Worm (Caenorhabditis elegans) whole organism, mixed stage, embryonic: ENCODE measurements around the gene wbp-2.

Experiments
- M03D4.4 ChIP-seq: sonication (generic microtip); optimal IDR thresholded peaks from 2 replicates; lab custom pipeline; 2017; ENCODE audit warnings: mild to moderate bottlenecking, missing genetic modification characterization, missing compliant biosample characterization
- bed-3 ChIP-seq: fragments of 200-800 bp; sonication (Bioruptor generic); optimal IDR thresholded peaks from 3 replicates; lab custom pipeline; 2018; ENCODE audit warnings: mild to moderate bottlenecking, missing genetic modification characterization, moderate library complexity, missing compliant biosample characterization
- blmp-1 ChIP-seq: fragments of 150-350 bp; optimal IDR thresholded peaks from 2 replicates; lab custom pipeline; 2014; ENCODE audit warnings: missing biosample characterization, missing genetic modification characterization
- ceh-43 ChIP-seq: fragments of 200-800 bp; sonication (Bioruptor generic); optimal IDR thresholded peaks from 2 replicates; lab custom pipeline; 2018; ENCODE audit warnings: mild to moderate bottlenecking, missing genetic modification characterization, moderate library complexity, missing compliant biosample characterization
- ceh-83 ChIP-seq: fragments of 200-800 bp; sonication (Bioruptor generic); optimal IDR thresholded peaks from 2 replicates; lab custom pipeline; 2018; ENCODE audit warnings: mild to moderate bottlenecking, missing genetic modification characterization, missing compliant biosample characterization
- ces-1 ChIP-seq: fragments of 150-350 bp; optimal IDR thresholded peaks from 2 replicates; lab custom pipeline; 2014; ENCODE audit warnings: missing biosample characterization, missing genetic modification reagents, missing genetic modification characterization
- cnd-1 ChIP-seq: fragments of 200-800 bp; sonication (Bioruptor generic); optimal IDR thresholded peaks from 2 replicates; lab custom pipeline; 2018; ENCODE audit warnings: mild to moderate bottlenecking, missing genetic modification characterization, missing compliant biosample characterization
- drap-1 ChIP-seq: fragments of 200-800 bp; sonication (Bioruptor generic); optimal IDR thresholded peaks from 3 replicates; lab custom pipeline; 2018; ENCODE audit warnings: mild to moderate bottlenecking, missing genetic modification characterization, missing compliant biosample characterization
- elt-3 ChIP-seq: fragments of 150-350 bp; optimal IDR thresholded peaks from 2 replicates; lab custom pipeline; 2014; ENCODE audit warnings: missing biosample characterization, missing genetic modification characterization
- flh-1 ChIP-seq: fragments of 200-800 bp; sonication (Bioruptor generic); optimal IDR thresholded peaks from 2 replicates; lab custom pipeline; 2018; ENCODE audit warnings: mild to moderate bottlenecking, missing genetic modification characterization, moderate library complexity, missing compliant biosample characterization
- ham-2 ChIP-seq: fragments of 200-800 bp; sonication (Bioruptor generic); optimal IDR thresholded peaks from 2 replicates; lab custom pipeline; 2018; ENCODE audit warnings: mild to moderate bottlenecking, missing genetic modification characterization, missing compliant biosample characterization
- hlh-1 ChIP-seq: fragments of 150-350 bp; optimal IDR thresholded peaks from 2 replicates; lab custom pipeline; 2014; ENCODE audit warnings: missing biosample characterization, missing genetic modification reagents, missing genetic modification characterization
- lin-13 ChIP-seq: fragments of 150-350 bp; optimal IDR thresholded peaks from 2 replicates; lab custom pipeline; 2014; ENCODE audit warnings: missing biosample characterization, missing genetic modification characterization
- lin-32 ChIP-seq: fragments of 200-800 bp; sonication (Bioruptor generic); optimal IDR thresholded peaks from 2 replicates; lab custom pipeline; 2018; ENCODE audit warnings: mild to moderate bottlenecking, missing genetic modification characterization, missing compliant biosample characterization
- lsy-2 ChIP-seq: fragments of 150-350 bp; optimal IDR thresholded peaks from 2 replicates; lab custom pipeline; 2014; ENCODE audit warnings: missing biosample characterization, missing genetic modification characterization
- mab-5 ChIP-seq: fragments of 150-350 bp; optimal IDR thresholded peaks from 2 replicates; lab custom pipeline; 2014; ENCODE audit warnings: missing biosample characterization, missing genetic modification characterization
- mep-1 ChIP-seq: fragments of 150-350 bp; optimal IDR thresholded peaks from 2 replicates; lab custom pipeline; 2017; ENCODE audit warnings: missing biosample characterization, missing genetic modification reagents, missing genetic modification characterization, inconsistent platforms
- mls-2 ChIP-seq: sonication (generic microtip); optimal IDR thresholded peaks from 2 replicates; lab custom pipeline; 2016; ENCODE audit warnings: mild to moderate bottlenecking, missing genetic modification characterization, moderate library complexity, missing compliant biosample characterization
- nhr-12 ChIP-seq: fragments of 150-350 bp; optimal IDR thresholded peaks from 2 replicates; lab custom pipeline; 2014; ENCODE audit warnings: missing biosample characterization, missing genetic modification characterization
- nhr-2 ChIP-seq: fragments of 150-350 bp; optimal IDR thresholded peaks from 2 replicates; lab custom pipeline; 2014; ENCODE audit warnings: missing biosample characterization, missing genetic modification characterization
- nhr-237 ChIP-seq: fragments of 150-350 bp; optimal IDR thresholded peaks from 2 replicates; lab custom pipeline; 2014; ENCODE audit warnings: missing biosample characterization, missing genetic modification characterization
- nhr-28 ChIP-seq: fragments of 150-350 bp; optimal IDR thresholded peaks from 2 replicates; lab custom pipeline; 2014; ENCODE audit warnings: missing biosample characterization, missing genetic modification characterization
- nhr-76 ChIP-seq: sonication (generic microtip); optimal IDR thresholded peaks from 2 replicates; lab custom pipeline; 2017; ENCODE audit warnings: missing biosample characterization, missing genetic modification characterization
- pha-4 ChIP-seq: fragments of 150-350 bp; optimal IDR thresholded peaks from 2 replicates; lab custom pipeline; 2018; ENCODE audit warnings: missing biosample characterization, missing genetic modification reagents, missing genetic modification characterization
- snpc-4 ChIP-seq: fragments of 150-350 bp; optimal IDR thresholded peaks from 2 replicates; lab custom pipeline; 2014; ENCODE audit warnings: missing biosample characterization, missing genetic modification characterization
- sptf-1 ChIP-seq: sonication (generic microtip); optimal IDR thresholded peaks from 2 replicates; lab custom pipeline; 2017; ENCODE audit warnings: mild to moderate bottlenecking, missing genetic modification characterization, moderate library complexity, missing compliant biosample characterization
- unc-120 ChIP-seq: sonication (generic microtip); optimal IDR thresholded peaks from 2 replicates; lab custom pipeline; 2017; ENCODE audit warnings: missing genetic modification characterization, missing compliant biosample characterization; ENCODE audit not compliant: poor library complexity, severe bottlenecking
- unc-39 ChIP-seq: fragments of 150-350 bp; optimal IDR thresholded peaks from 2 replicates; lab custom pipeline; 2014; ENCODE audit warnings: missing biosample characterization, missing genetic modification characterization
- unc-62 ChIP-seq: fragments of 150-350 bp; optimal IDR thresholded peaks from 2 replicates; lab custom pipeline; 2014; ENCODE audit warnings: missing biosample characterization, missing genetic modification reagents, missing genetic modification characterization
- zip-8 ChIP-seq: fragments of 150-350 bp; optimal IDR thresholded peaks from 2 replicates; lab custom pipeline; 2014; ENCODE audit warnings: missing biosample characterization, missing genetic modification characterization
- ztf-11 ChIP-seq: fragments of 150-350 bp; optimal IDR thresholded peaks from 2 replicates; lab custom pipeline; 2014; ENCODE audit warnings: missing biosample characterization, missing genetic modification characterization

Gene wbp-2

DNA sequence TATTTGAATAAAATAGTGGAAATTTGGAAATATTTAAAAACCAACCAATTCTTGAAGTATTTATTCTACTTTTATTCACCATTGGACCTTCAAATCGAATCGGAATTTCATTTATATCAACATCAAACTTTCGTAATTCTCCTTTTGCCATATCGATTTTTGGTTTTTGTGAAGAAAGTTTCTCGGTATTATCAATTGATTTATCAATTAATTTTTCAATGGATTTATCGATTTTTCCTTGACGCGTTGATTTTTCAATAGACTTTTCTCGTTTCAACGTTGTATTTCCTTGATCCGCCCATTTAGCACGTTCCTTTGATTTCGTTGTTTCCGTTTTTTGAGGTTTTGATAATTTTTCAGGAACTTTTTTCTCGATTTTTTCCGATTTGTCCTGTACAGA, 39.8 kb downstream of the wbp-2 start:
- TF ChIP-seq ceh-83 (GFP tag; lab: Kevin White, UChicago) (no peak), flh-1 (GFP tag; lab: Kevin White, UChicago) (no peak), nhr-2 (tag; lab: Kevin White, UChicago) (no peak), lin-13 (tag; lab: Kevin White, UChicago) (no peak), nhr-76 (tag; lab: Kevin White, UChicago) (no peak), mab-5 (tag; lab: Kevin White, UChicago) (no peak), blmp-1 (tag; lab: Kevin White, UChicago) (no peak), sptf-1 (tag; lab: Kevin White, UChicago) (no peak), mep-1 (tag; lab: Kevin White, UChicago) (no peak), mls-2 (tag; lab: Kevin White, UChicago) (no peak), drap-1 (GFP tag; lab: Kevin White, UChicago) (no peak), elt-3 (tag; lab: Kevin White, UChicago) (no peak)

DNA sequence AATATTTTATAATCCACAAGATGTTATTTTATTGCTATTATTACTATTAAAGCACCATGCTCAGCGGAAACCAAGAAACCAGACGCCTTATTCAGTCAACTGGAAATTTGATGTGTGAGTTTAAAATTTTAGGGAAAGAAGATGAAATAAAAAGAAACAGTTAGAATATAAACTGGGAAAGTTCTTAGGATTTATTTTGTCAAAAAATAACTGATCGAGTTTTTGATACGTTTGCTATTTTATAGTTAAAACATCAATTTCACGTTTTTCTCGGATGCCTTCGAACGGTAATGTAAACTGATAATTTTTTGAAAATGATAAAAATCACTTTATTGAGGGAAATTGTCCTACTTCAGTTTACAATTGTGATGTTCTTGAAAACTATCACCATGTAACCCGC, 42.8 kb downstream of the wbp-2 start, which contains the start of gene C06C3.3:
Gene C06C3.3, minus strand, starts transcription at position 101 of the 400 bp plus-strand sequence.
- TF ChIP-seq ceh-83 (GFP tag; lab: Kevin White, UChicago) = no peak
- no peak for TF ChIP-seq ztf-11
- TF ChIP-seq nhr-76 (tag; lab: Kevin White, UChicago) = no peak
- TF ChIP-seq pha-4 (tag; lab: Kevin White, UChicago) = no peak
- no peak for TF ChIP-seq bed-3
- no peak for TF ChIP-seq ceh-43 (GFP tag; lab: Kevin White, UChicago)
- no peak for TF ChIP-seq ham-2 (GFP tag; lab: Kevin White, UChicago)
- TF ChIP-seq, all 35 proteins: peak for 0

DNA sequence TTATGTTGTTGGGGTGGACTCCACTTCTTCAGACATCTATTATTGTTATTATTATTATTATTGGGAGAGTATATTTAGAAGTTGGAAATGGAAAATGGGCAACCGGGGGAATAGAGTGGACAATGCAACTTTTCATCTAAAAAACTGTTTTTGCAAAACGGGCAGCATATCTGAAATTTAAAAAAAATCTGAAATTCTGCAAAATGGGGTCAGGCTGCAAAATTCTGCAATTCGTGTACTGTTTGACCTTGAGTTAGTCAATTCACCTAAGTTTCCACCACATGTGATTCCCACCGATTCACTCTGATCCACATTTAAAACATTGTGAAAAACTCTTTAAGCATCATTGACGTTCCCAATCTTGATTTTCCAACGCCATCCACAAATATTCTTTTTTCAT, 43.4 kb downstream of the wbp-2 start, which contains the start of gene C06C3.4:
Gene C06C3.4, plus strand, starts transcription at position 301 of the 400 bp plus-strand sequence.
- TF ChIP-seq lin-32 (no peak), nhr-28 (tag; lab: Kevin White, UChicago) (no peak), nhr-2 (tag; lab: Kevin White, UChicago) (no peak), nhr-12 (tag; lab: Kevin White, UChicago) (no peak), nhr-237 (tag; lab: Kevin White, UChicago) (no peak), mep-1 (tag; lab: Kevin White, UChicago) (no peak)

DNA sequence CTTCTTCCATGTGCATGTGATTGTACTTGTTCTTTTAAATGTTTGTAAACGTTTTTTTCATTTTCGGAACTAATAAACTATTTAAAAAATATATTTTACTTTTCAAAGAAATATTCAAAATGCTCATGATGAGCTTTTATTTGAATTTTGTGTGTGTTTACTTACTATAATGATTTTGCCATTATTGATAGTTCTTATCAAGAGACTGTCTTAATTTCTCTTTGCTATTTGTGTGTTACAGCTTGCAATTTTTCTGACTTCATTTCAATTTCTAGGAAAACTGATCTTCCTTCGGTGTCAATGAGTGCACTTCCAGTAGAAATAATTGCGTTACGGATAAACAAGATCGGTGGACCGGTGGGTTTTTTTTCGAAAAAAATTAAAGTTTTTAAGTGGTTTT, 45.2 kb downstream of the wbp-2 start, which contains the start of gene C06C3.12:
Gene C06C3.12, plus strand, starts transcription at position 301 of the 400 bp plus-strand sequence.
- TF ChIP-seq hlh-1 (tag; lab: Kevin White, UChicago) (no peak), mab-5 (tag; lab: Kevin White, UChicago) (no peak), unc-39 (no peak), ces-1 (no peak), sptf-1 (tag; lab: Kevin White, UChicago) (no peak), unc-62 (GFP tag; lab: Kevin White, UChicago) (no peak), nhr-12 (tag; lab: Kevin White, UChicago) (no peak), unc-120 (no peak), zip-8 (no peak), lin-13 (tag; lab: Kevin White, UChicago) (no peak), mls-2 (tag; lab: Kevin White, UChicago) (no peak), lsy-2 (tag; lab: Kevin White, UChicago) (no peak), ztf-11 (no peak), blmp-1 (tag; lab: Kevin White, UChicago) (no peak), cnd-1 (no peak), nhr-237 (tag; lab: Kevin White, UChicago) (no peak), mep-1 (tag; lab: Kevin White, UChicago) (no peak)

DNA sequence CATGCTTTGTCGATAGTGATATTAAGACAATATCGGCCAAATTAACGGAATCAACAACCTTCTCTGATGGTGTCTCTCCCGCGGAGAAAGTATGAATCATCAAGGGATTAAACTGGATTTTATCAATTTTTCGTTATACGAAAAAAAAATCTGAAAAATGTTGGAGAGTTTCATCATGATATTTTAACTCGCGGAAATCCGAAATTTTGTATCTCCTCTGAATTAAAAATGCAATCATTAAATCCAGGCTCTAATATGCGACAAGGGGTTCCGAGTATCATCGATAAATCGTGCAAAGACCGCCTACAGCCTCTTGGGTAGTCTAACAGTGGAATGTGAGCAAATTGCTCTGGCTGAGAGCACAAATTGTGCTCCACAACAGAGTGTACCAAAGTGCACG, 47.6 kb downstream of the wbp-2 start, which contains the start of gene C06C3.10:
Gene C06C3.10, minus strand, starts transcription at position 101 of the 400 bp plus-strand sequence.
- TF ChIP-seq ces-1 (no peak), blmp-1 (tag; lab: Kevin White, UChicago) (no peak), drap-1 (GFP tag; lab: Kevin White, UChicago) (no peak), hlh-1 (tag; lab: Kevin White, UChicago) (no peak), zip-8 (no peak), elt-3 (tag; lab: Kevin White, UChicago) (no peak), pha-4 (tag; lab: Kevin White, UChicago) (no peak), ztf-11 (no peak), lsy-2 (tag; lab: Kevin White, UChicago) (no peak), M03D4.4 (tag; lab: Kevin White, UChicago) (no peak), ceh-83 (GFP tag; lab: Kevin White, UChicago) (no peak), cnd-1 (no peak), nhr-12 (tag; lab: Kevin White, UChicago) (no peak), snpc-4 (tag; lab: Kevin White, UChicago) (no peak), nhr-28 (tag; lab: Kevin White, UChicago) (no peak), nhr-237 (tag; lab: Kevin White, UChicago) (no peak), ham-2 (GFP tag; lab: Kevin White, UChicago) (no peak)
